Worm (Caenorhabditis elegans) whole organism, dauer: ENCODE measurements around the gene atn-1.

Experiments
- unc-62 ChIP-seq: sonication (generic microtip); optimal IDR thresholded peaks from 2 replicates; lab custom pipeline; 2017; ENCODE audit warnings: missing biosample characterization, missing genetic modification reagents, missing genetic modification characterization

atn-1 gene

DNA sequence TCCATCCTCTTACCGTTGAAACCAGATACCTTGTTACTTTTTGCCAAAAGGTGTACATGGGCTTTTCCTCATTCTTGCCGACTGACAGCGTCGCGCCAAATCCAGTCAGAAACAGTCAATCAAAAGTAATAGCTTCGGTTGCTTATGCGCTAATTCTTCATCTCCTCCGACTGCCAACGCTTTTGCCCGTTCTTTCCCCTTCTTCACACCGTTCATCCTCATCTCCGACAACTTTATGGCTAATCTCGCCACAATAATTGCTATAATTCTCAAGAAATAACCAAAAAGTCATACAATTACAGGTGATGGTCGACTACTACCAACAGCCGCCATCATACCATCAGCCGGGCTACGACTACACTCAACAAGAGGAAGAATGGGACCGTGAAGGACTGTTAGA lies at the start of gene atn-1:
Gene atn-1 (plus strand): TSS at position 301 of the 400 bp plus-strand sequence.
- TF ChIP-seq unc-62 (GFP tag; lab: Kevin White, UChicago), result no peak

DNA sequence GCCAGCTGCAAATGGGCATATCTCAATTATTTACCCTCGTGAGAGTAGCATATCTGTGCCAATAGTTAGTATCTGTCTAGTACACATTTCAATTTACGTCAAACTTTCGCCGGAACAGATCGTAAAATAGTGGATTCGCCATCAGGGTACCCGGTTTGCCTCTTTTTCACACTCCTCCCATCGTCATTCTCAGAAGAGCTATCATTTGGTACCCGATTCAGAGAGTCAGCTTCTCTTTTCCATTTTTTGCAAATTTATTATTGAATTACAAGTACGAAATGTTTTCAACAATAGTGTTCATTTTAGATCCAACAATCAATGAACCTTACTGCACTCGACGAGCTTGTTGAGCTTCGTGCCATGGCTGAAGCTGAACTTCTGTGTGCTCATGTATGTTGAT lies 49.2 kb upstream of the atn-1 start, which contains the start of gene C54D10.5:
Gene C54D10.5 (plus strand): TSS at position 301 of the 400 bp plus-strand sequence.
- TF ChIP-seq unc-62 (GFP tag; lab: Kevin White, UChicago), result no peak

DNA sequence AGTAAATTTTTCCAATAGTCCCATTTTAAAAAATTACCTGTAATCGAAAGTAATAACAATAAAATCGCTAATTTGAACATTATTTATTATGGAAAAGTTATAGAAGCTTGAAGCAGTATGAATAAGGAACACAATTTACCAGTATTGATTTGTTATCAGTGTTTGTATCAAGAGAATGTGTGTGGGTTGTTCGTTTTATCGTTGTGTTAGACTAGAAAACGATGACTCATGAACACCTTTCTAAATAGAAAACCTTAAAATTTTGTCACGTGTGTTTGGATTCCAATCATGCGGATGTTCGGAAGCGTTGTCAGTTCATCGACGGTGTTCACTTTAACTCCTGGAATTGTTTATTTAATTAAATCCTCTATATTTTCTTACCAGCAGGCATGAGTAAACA lies 46.1 kb upstream of the atn-1 start, which contains the start of gene C54D10.13:
Gene C54D10.13 (minus strand): TSS at position 179 of the 400 bp plus-strand sequence.
- TF ChIP-seq unc-62 (GFP tag; lab: Kevin White, UChicago), result no peak

DNA sequence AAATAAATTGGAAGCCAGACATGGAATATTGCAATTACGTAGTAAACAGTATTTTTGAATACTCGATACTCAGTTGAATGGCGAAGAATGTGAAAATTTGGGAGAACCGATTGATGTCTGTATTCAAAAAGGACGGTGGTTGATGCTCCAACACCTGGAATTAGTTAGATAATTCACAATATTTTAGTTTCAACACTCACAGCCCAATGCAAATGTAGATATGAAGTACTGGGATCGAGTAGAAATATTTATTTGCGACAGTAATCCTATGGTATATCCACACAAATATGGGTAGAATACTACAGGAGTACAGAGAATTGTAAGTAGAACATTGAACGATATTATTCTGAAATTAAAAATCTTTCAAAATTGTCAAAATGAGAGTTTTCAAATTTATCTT lies 45.1 kb upstream of the atn-1 start:
- TF ChIP-seq unc-62 (GFP tag; lab: Kevin White, UChicago), result no peak

DNA sequence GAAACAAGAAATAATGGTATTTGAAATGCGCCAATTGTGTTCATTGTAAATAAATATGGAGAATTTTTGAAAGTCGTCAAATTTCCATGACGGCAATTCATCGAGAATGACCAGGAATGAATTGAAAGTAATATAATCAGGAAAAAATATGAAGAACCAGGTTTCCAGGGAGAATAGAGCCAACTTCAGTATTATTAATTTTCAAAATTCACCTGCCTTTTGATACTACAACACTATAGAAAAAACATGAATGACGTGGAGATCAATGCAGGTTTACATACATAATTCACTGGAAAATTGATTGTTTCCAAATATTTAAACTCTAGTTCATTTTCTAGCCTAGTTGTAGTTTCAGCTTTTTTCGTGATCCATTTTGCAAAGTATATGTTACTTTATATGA lies 44.5 kb upstream of the atn-1 start, which contains the start of gene srh-25:
Gene srh-25 (minus strand): TSS at position 101 of the 400 bp plus-strand sequence.
- TF ChIP-seq unc-62 (GFP tag; lab: Kevin White, UChicago), result no peak

DNA sequence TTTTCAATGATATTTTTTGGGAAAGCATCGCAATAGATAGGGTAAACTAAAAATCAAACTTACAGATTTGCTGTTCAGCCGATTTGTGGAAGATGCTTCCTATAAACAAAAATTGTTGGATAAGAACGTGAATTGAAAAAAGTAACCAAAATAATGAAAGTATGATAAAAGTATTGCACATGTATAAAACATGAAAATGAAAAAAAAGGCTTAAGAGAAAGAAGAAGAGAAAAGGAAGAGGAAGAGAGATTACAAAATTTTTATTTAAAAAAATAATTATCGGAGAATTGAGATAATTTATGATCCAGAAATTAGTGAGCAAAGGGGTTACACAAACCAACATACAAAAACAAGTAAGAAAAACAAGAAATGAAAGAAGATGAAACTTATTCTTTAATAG lies 36.8 kb upstream of the atn-1 start, which contains the start of gene pals-37:
Gene pals-37 (minus strand): TSS at position 101 of the 400 bp plus-strand sequence.
- no peak for TF ChIP-seq unc-62 (GFP tag; lab: Kevin White, UChicago)

DNA sequence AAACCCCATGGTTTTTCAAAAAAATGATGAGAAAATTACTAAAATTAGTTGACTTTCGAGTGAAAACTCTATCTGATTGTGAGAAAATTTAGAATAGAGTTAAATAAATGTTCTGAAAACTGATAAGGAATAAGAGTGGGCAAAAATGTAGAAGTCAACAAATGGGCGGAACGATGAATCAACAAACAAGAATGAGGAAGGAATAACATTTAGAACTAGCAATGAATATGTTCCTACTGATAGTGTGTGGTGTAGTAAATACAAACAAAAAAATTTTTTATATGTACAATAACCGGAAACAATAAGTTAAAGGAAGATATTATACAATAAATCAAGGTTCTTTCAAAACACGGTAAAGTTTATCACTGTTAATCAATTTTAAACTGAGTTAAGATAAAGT lies 34.5 kb upstream of the atn-1 start, which contains the start of gene pals-39:
Gene pals-39 (minus strand): TSS at position 101 of the 400 bp plus-strand sequence.
- no peak for TF ChIP-seq unc-62 (GFP tag; lab: Kevin White, UChicago)

DNA sequence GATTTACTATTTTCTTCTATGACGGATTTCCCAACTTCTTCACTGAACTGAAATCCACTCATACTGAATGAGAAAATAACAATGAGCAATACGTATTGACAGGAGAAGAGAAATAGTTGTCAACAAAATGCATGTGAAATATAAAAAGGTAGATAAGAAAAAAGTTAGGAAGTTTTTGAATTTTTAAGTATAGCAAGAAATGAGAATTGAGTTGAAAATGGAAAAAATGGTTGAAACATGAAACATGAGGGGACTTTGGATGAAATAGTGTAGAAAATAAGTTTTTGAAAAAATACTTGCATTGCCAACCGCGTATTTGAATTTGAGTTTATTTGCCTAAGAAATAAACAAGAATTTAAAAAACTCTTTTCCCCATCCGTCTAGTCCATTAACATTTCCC lies 31.3 kb upstream of the atn-1 start, which contains the start of the genes pals-38 and C54D10.9:
Gene pals-38 (minus strand): TSS at position 101 of the 400 bp plus-strand sequence.
Gene C54D10.9 (plus strand): TSS at position 259 of the 400 bp plus-strand sequence.
- TF ChIP-seq unc-62 (GFP tag; lab: Kevin White, UChicago), result no peak

DNA sequence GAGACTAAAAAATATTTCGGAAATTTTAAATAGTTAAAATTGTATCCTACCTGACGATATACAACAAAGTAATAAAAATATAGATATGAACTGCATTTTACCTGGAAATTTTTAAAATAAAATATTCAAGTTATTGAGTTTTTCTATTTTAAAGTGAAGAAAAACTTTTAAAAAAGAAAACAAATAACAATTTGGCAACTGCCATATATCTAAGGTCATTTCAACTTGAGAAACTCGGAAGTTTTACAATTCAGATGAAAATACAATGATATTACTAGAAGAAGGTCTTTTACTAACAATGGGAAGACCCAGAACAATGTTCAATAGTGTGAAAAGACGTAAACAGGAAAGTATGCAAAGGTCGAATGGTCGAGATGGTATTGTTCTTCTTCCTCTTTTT lies 28.3 kb upstream of the atn-1 start, which contains the start of gene C54D10.10:
Gene C54D10.10 (minus strand): TSS at position 101 of the 400 bp plus-strand sequence.
- no peak for TF ChIP-seq unc-62 (GFP tag; lab: Kevin White, UChicago)

DNA sequence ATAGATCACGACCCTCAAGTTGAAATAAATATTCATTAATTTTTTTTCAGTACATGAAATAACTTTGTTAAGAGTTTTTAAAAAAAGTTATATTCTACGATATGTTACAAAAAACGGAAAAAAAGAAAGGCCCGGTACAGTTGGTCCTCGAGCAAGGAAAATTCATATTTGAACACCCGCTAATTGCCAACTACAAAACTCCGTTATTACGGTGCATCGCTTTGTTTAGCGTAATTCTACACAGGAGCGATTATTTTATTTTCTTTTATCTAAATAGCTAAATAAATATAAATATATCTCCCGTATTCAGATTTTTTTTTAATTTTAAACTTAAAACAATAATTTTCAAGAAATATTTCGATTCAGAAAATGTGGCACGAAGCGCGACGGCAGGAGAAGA lies 27.8 kb upstream of the atn-1 start, which contains the start of gene F28C1.1:
Gene F28C1.1 (plus strand): TSS at position 365 of the 400 bp plus-strand sequence.
- no peak for TF ChIP-seq unc-62 (GFP tag; lab: Kevin White, UChicago)

DNA sequence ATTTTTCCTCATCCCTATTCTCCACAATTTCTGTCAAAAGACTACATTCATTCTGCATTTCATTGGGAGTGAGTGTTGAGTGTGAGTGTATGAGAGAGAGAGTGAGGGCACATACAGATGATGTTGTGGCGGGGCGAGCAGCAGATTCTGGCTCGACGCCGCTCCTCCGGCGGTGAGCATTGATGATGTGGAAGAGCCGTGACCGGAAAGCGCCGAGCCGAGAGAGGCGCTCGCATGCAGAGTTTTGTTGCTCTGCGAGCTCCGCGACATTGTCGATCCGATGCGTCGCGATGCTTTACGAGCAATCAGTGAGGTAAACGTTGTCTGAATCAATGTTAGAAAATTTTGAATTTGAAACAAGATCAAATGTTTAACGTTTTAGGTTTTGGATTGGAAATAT lies 22.5 kb upstream of the atn-1 start:
- no peak for TF ChIP-seq unc-62 (GFP tag; lab: Kevin White, UChicago)

DNA sequence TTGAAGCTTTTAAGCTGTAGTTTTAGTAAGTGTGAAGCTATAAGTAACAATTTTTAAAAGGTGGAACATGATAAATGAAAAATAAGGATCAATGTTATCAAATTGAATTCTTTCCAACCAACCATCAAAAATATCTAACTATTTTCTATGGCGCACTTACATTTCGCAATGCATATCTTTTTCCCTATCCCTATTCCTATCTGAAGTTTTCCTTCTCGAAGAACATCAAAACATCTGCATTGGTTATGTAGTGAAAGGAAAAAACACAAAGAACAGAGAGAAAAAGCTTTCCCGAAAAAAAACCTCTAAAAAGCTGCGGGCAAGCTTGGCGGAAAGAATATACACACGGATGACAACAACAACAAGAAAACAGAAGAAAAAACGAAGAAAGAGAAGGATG lies 17.6 kb upstream of the atn-1 start:
- TF ChIP-seq unc-62 (GFP tag; lab: Kevin White, UChicago), result no peak

DNA sequence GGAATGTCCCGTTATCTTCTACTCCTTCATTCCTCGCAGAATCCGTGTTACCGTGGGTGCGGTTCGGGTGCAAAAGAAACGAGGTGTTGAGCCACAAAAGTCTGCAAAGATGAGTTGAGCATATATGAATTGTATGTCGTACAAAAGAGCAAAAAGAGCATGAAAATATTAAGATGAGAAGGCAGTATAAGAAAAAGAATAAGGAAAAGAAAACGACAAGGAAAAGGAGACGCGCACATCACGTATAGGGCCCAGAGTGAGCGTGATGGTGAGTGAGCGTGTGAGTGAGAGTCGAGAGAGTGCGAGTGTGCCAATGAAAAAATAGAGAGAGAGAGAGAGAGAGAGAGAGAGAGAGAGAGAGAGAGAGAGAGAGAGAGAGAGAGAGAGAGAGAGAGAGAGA lies 15.3 kb upstream of the atn-1 start, which contains the start of gene egl-10:
Gene egl-10 (minus strand): TSS at position 101 of the 400 bp plus-strand sequence.
- TF ChIP-seq unc-62 (GFP tag; lab: Kevin White, UChicago), result no peak

DNA sequence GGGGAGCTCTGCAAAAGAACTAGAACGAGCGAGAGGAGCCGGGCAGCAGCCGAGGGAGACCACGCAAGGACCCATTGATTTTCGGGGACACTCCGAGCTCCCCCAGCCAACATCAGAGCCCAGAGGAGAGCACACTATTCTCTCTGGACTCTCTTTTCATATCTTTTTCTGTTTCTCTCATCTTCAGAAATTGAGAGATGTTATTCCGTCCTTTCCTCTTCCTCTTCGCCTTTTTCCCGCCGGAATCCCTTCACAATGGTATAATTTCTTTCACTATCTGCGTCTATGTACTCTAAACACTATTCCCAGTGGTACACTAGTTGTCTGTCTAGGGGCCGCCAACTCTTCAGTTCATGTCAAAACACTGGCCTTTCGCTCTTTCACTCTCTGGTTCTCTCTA lies 12.8 kb upstream of the atn-1 start:
- no peak for TF ChIP-seq unc-62 (GFP tag; lab: Kevin White, UChicago)

DNA sequence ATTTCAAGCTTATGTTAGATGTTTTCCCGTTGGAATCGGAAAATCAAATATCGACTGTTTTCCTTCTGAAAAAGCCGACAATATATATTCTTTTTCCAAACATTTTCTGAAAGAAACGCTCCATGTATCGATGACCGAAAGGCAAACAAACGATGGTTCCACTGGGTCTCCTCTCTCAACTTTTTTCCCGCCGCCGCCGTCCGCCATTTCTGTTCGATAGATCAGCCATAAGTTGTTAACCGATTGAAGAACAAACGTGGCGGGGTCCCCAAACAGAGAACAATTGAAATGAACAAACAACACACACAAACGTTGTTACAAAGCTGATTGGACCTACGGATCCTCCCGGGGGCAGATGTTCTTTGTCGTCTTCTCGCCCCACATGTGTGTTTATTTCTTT lies 11.6 kb upstream of the atn-1 start:
- no peak for TF ChIP-seq unc-62 (GFP tag; lab: Kevin White, UChicago)

DNA sequence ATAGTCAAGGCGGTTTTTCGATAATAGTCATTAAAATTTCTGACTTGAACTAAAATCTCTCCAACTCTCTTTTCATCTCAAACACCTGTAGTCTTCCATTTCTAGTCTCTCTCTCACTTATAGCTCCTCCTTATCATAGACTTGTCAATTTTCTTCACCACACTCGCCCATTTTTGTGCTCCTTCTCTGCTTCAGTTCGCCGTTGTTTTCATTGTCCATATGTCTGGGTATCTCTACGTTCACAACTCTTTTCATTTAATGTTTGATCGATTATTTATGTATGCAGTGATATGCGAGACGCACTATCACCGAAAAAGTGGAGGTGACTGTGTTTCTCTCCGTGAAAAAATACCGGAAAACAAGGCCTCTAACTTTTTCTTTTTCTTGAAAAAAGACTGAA lies 10.5 kb upstream of the atn-1 start:
- TF ChIP-seq unc-62 (GFP tag; lab: Kevin White, UChicago), result no peak

DNA sequence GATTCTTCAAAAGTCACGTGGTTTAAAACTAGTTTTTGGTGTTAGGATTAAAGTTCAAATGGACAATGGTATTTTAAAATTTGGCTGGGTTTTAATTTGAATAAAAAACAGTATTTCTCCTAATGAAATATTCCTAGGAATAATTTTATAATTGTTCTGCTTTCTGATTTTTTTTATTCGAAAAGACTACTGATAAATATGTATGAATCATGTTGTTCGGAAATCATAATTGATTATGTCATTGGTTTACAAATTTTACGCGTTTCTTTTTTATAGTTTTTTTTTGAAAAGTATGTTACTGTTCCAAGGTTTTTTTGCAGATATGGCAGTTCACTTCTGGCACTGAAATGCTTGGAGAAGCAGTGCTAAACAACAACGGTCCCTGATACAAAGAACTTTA lies 9.8 kb upstream of the atn-1 start, which contains the start of gene F28C1.3:
Gene F28C1.3 (plus strand): TSS at position 301 of the 400 bp plus-strand sequence.
- no peak for TF ChIP-seq unc-62 (GFP tag; lab: Kevin White, UChicago)
